Worm (Caenorhabditis elegans): ENCODE data around the gene srd-5.

- TF ChIP-seq ccch-3 (GFP tag; optimal IDR thresholded peaks at IDR 0.05) (no peak), B0336.3 (GFP tag; IDR thresholded peaks at IDR 0.05) (no peak), ceh-79 (tag; optimal IDR thresholded peaks at IDR 0.05) (no peak), F33H1.4 (GFP tag; IDR thresholded peaks at IDR 0.05) (no peak), chd-7 (tag; optimal IDR thresholded peaks at IDR 0.05) (no peak), madf-6 (GFP tag; IDR thresholded peaks at IDR 0.05) (no peak), fkh-3 (tag; optimal IDR thresholded peaks at IDR 0.05) (no peak), zfh-2 (GFP tag; conservative IDR thresholded peaks at IDR 0.05) (no peak), nhr-90 (tag; optimal IDR thresholded peaks at IDR 0.05) (no peak), nhr-27 (tag; optimal IDR thresholded peaks at IDR 0.05) (no peak)
Measured at ce11 chrIV:5690386-5691080, 16.2 kb upstream of the srd-5 start, which contains the start of gene C55C3.8.

Measured in whole organism, young adult.